Fruit fly (Drosophila melanogaster) whole organism, pupa: Measurements from ENCODE around the gene CG31370.

ENCODE experiments used
- CG14655 ChIP-seq: fragments of 200-800 bp; sonication (Bioruptor generic); optimal IDR thresholded peaks from 3 replicates; lab custom pipeline; 2017; ENCODE audit warnings: mild to moderate bottlenecking, missing biosample characterization, missing genetic modification reagents, missing genetic modification characterization
- CG17806 ChIP-seq: fragments of 200-800 bp; sonication (Bioruptor generic); optimal IDR thresholded peaks from 2 replicates; lab custom pipeline; 2018; ENCODE audit warnings: missing biosample characterization, mild to moderate bottlenecking, missing genetic modification characterization, moderate library complexity
- CG32121 ChIP-seq: fragments of 200-800 bp; sonication (Bioruptor generic); IDR thresholded peaks from 2 replicates; pipeline ENCODE4 v1.3.6; 2022; ENCODE audit warnings: missing biosample characterization, missing genetic modification characterization
- CG4496 ChIP-seq: fragments of 200-800 bp; sonication (Bioruptor generic); IDR thresholded peaks from 3 replicates; pipeline ENCODE4 v1.3.6; 2022; ENCODE audit warnings: missing biosample characterization, missing genetic modification characterization
- gl ChIP-seq: fragments of 200-800 bp; sonication (Bioruptor generic); optimal IDR thresholded peaks from 2 replicates; lab custom pipeline; 2018; ENCODE audit warnings: missing biosample characterization, mild to moderate bottlenecking, missing genetic modification characterization

DNA sequence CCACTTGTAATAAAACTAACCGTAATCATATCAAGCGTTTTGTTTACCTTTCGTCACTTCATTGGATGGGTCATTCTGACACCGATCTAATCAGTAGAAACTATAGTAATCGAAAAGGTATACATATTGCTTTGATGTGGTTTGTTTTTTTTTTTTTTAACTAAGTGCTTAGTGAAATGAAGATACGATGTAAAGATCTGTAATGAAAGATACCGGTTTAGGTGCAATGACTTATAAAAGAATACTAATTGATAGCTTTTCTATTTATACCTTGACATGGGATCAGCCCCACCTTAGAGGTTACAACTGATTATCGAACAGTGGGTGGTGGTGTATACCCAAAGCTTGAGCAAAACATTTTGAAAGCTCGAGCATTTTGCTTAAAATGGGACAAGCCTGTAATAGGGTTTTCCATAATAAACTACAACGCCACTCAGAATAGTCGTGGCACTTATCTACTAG lies 19.0 kb upstream of the CG31370 start, which contains the start of gene CG31300:
- TF ChIP-seq CG32121 (GFP tag; lab: Robert Waterston, UW) (no peak), CG14655 (GFP tag; lab: Kevin White, UChicago) (no peak), CG4496 (GFP tag; lab: Robert Waterston, UW) (no peak), gl (tag; lab: Kevin White, UChicago) (no peak), CG17806 (no peak)
